Worm (Caenorhabditis elegans) whole organism, young adult: Measurements from ENCODE around the gene C16C10.1.
A peak's percentile ranks its signal among the peaks of the same experiment; 100 is the strongest.

Source experiments
- B0035.1 ChIP-seq: sonication (generic microtip); optimal IDR thresholded peaks from 2 replicates; lab custom pipeline; 2016; ENCODE audit warnings: missing genetic modification characterization, mild to moderate bottlenecking, missing compliant biosample characterization, missing genotype, missing genetic modification reagents
- B0336.3 ChIP-seq: fragments of 200-800 bp; sonication (Bioruptor generic); IDR thresholded peaks from 2 replicates; pipeline ENCODE4 v1.3.6; 2022; ENCODE audit warnings: missing genetic modification characterization, missing compliant biosample characterization
- C06A6.2 ChIP-seq: fragments of 200-800 bp; sonication (Bioruptor generic); conservative IDR thresholded peaks from 2 replicates; pipeline ENCODE4 v1.3.6; 2022; ENCODE audit warnings: missing genetic modification characterization, missing compliant biosample characterization
- F10E7.11 ChIP-seq: sonication (generic microtip); optimal IDR thresholded peaks from 2 replicates; lab custom pipeline; 2017; ENCODE audit warnings: mild to moderate bottlenecking, missing genetic modification characterization, moderate library complexity, missing compliant biosample characterization
- F37B4.10 ChIP-seq: fragments of 200-800 bp; sonication (Bioruptor generic); IDR thresholded peaks from 2 replicates; pipeline ENCODE4 v1.3.6; 2022; ENCODE audit warnings: missing genetic modification characterization, missing compliant biosample characterization
- K12H6.12 ChIP-seq: fragments of 200-800 bp; sonication (Bioruptor generic); optimal IDR thresholded peaks from 2 replicates; lab custom pipeline; 2018; ENCODE audit warnings: mild to moderate bottlenecking, missing genetic modification characterization, missing compliant biosample characterization
- T26A5.8 ChIP-seq: sonication (generic microtip); optimal IDR thresholded peaks from 2 replicates; lab custom pipeline; 2016; ENCODE audit warnings: missing genetic modification characterization, missing compliant biosample characterization
- Y95B8A.8 ChIP-seq: fragments of 200-800 bp; sonication (Bioruptor generic); IDR thresholded peaks from 2 replicates; pipeline ENCODE4 v1.3.6; 2022; ENCODE audit warnings: missing genetic modification reagents, missing genetic modification characterization, missing compliant biosample characterization
- akir-1 ChIP-seq: fragments of 200-800 bp; sonication (Bioruptor generic); optimal IDR thresholded peaks from 2 replicates; lab custom pipeline; 2018; ENCODE audit warnings: mild to moderate bottlenecking, missing genetic modification characterization, moderate library complexity, missing compliant biosample characterization
- ama-1 ChIP-seq, 3 experiments: fragments of 150-350 bp in 1 of 3; sonication (generic microtip) in 2 of 3; optimal IDR thresholded peaks; 2 replicates each; lab custom pipeline; 2014 to 2018; ENCODE audit warnings: missing biosample characterization in 2 of 3, missing genetic modification characterization in 2 of 3, missing genetic modification reagents in 2 of 3
- aptf-2 ChIP-seq: fragments of 200-800 bp; sonication (Bioruptor generic); conservative IDR thresholded peaks from 2 replicates; pipeline ENCODE4 v1.3.6; 2022; ENCODE audit warnings: missing genetic modification reagents, missing genetic modification characterization, missing compliant biosample characterization
- athp-1 ChIP-seq: sonication (generic microtip); optimal IDR thresholded peaks from 2 replicates; lab custom pipeline; 2017; ENCODE audit warnings: mild to moderate bottlenecking, missing genetic modification characterization, missing compliant biosample characterization
- bed-1 ChIP-seq: fragments of 200-800 bp; sonication (Bioruptor generic); IDR thresholded peaks from 2 replicates; pipeline ENCODE4 v1.3.6; 2022; ENCODE audit warnings: missing genetic modification reagents, missing genetic modification characterization, missing compliant biosample characterization
- ccch-3 ChIP-seq: fragments of 200-800 bp; sonication (Bioruptor generic); optimal IDR thresholded peaks from 2 replicates; lab custom pipeline; 2018; ENCODE audit warnings: mild to moderate bottlenecking, missing genetic modification characterization, missing compliant biosample characterization
- cebp-1 ChIP-seq, 2 experiments: fragments of 200-800 bp in 1 of 2; sonication (Bioruptor generic) in 1 of 2; sonication (generic microtip) in 1 of 2; IDR thresholded peaks in 1 of 2; optimal IDR thresholded peaks in 1 of 2; 2 replicates each; pipeline versions ENCODE4 v1.3.6 to Lab custom; 2017 to 2022; ENCODE audit warnings: missing compliant biosample characterization in 2 of 2, missing genetic modification characterization in 2 of 2, mild to moderate bottlenecking in 1 of 2, missing genetic modification reagents in 1 of 2, moderate library complexity in 1 of 2
- cebp-2 ChIP-seq: fragments of 200-800 bp; sonication (Bioruptor generic); IDR thresholded peaks from 2 replicates; pipeline ENCODE4 v1.3.6; 2022; ENCODE audit warnings: missing genetic modification characterization, missing compliant biosample characterization
- ceh-40 ChIP-seq: fragments of 200-800 bp; sonication (Bioruptor generic); IDR thresholded peaks from 2 replicates; pipeline ENCODE4 v1.3.6; 2022; ENCODE audit warnings: missing genetic modification characterization, missing compliant biosample characterization
- ceh-58 ChIP-seq: fragments of 200-800 bp; sonication (Bioruptor generic); IDR thresholded peaks from 2 replicates; pipeline ENCODE4 v1.3.6; 2022; ENCODE audit warnings: missing genetic modification characterization, missing compliant biosample characterization
- chd-7 ChIP-seq: sonication (generic microtip); optimal IDR thresholded peaks from 2 replicates; lab custom pipeline; 2016; ENCODE audit warnings: mild to moderate bottlenecking, missing genetic modification characterization, moderate library complexity, missing compliant biosample characterization
- dox-1 ChIP-seq: fragments of 200-800 bp; sonication (Bioruptor generic); IDR thresholded peaks from 2 replicates; pipeline ENCODE4 v1.3.6; 2022; ENCODE audit warnings: missing genetic modification reagents, missing genetic modification characterization, missing compliant biosample characterization
- dpff-1 ChIP-seq: sonication (generic microtip); optimal IDR thresholded peaks from 2 replicates; lab custom pipeline; 2017; ENCODE audit warnings: mild to moderate bottlenecking, missing genetic modification characterization, missing compliant biosample characterization
- dpl-1 ChIP-seq: fragments of 150-350 bp; optimal IDR thresholded peaks from 2 replicates; lab custom pipeline; 2014; ENCODE audit warnings: missing biosample characterization, missing genetic modification reagents, missing genetic modification characterization
- egl-44 ChIP-seq: fragments of 200-800 bp; sonication (Bioruptor generic); IDR thresholded peaks from 2 replicates; pipeline ENCODE4 v1.3.6; 2022; ENCODE audit warnings: missing genetic modification reagents, missing genetic modification characterization, missing compliant biosample characterization
- egrh-3 ChIP-seq: fragments of 200-800 bp; sonication (Bioruptor generic); IDR thresholded peaks from 2 replicates; pipeline ENCODE4 v1.3.6; 2022; ENCODE audit warnings: missing genetic modification reagents, missing genetic modification characterization, missing compliant biosample characterization
- ets-4 ChIP-seq: fragments of 200-800 bp; sonication (Bioruptor generic); optimal IDR thresholded peaks from 2 replicates; lab custom pipeline; 2018; ENCODE audit warnings: mild to moderate bottlenecking, missing genetic modification characterization, missing compliant biosample characterization
- hlh-12 ChIP-seq: sonication (generic microtip); optimal IDR thresholded peaks from 2 replicates; lab custom pipeline; 2016; ENCODE audit warnings: missing genetic modification characterization, missing compliant biosample characterization
- hmg-1.2 ChIP-seq: fragments of 200-800 bp; sonication (Bioruptor generic); IDR thresholded peaks from 2 replicates; pipeline ENCODE4 v1.3.6; 2022; ENCODE audit warnings: missing genetic modification reagents, missing genetic modification characterization, missing compliant biosample characterization
- hsf-1 ChIP-seq: fragments of 200-800 bp; sonication (Bioruptor generic); IDR thresholded peaks from 2 replicates; pipeline ENCODE4 v1.3.6; 2022; ENCODE audit warnings: missing genetic modification reagents, missing genetic modification characterization, missing compliant biosample characterization
- let-526 ChIP-seq: fragments of 200-800 bp; sonication (Bioruptor generic); IDR thresholded peaks from 2 replicates; pipeline ENCODE4 v1.3.6; 2022; ENCODE audit warnings: missing genetic modification reagents, missing genetic modification characterization, missing compliant biosample characterization
- lin-35 ChIP-seq, 3 experiments: fragments of 150-350 bp in 2 of 3; sonication (generic microtip) in 1 of 3; optimal IDR thresholded peaks; 2 replicates each; lab custom pipeline; 2014 to 2018; ENCODE audit warnings: missing biosample characterization in 3 of 3, missing genetic modification characterization in 3 of 3, missing genetic modification reagents in 3 of 3
- lin-40 ChIP-seq: sonication (generic microtip); optimal IDR thresholded peaks from 2 replicates; lab custom pipeline; 2016; ENCODE audit warnings: missing genetic modification characterization, mild to moderate bottlenecking, missing compliant biosample characterization, missing genotype, missing genetic modification reagents
- lin-54 ChIP-seq: fragments of 200-800 bp; sonication (Bioruptor generic); optimal IDR thresholded peaks from 2 replicates; lab custom pipeline; 2018; ENCODE audit warnings: mild to moderate bottlenecking, missing genetic modification characterization, missing compliant biosample characterization
- lsl-1 ChIP-seq: fragments of 200-800 bp; sonication (Bioruptor generic); optimal IDR thresholded peaks from 2 replicates; lab custom pipeline; 2018; ENCODE audit warnings: mild to moderate bottlenecking, missing genetic modification characterization, moderate library complexity, missing compliant biosample characterization
- nfya-1 ChIP-seq: sonication (generic microtip); optimal IDR thresholded peaks from 2 replicates; lab custom pipeline; 2017; ENCODE audit warnings: antibody characterized with exemption, missing compliant biosample characterization, missing genetic modification characterization, borderline replicate concordance; ENCODE audit not compliant: insufficient read depth
- nfyb-1 ChIP-seq: fragments of 200-800 bp; sonication (Bioruptor generic); IDR thresholded peaks from 2 replicates; pipeline ENCODE4 v1.3.6; 2022; ENCODE audit warnings: missing genetic modification reagents, missing genetic modification characterization, missing compliant biosample characterization
- pbrm-1 ChIP-seq: fragments of 200-800 bp; sonication (Bioruptor generic); IDR thresholded peaks from 2 replicates; pipeline ENCODE4 v1.3.6; 2022; ENCODE audit warnings: missing genetic modification reagents, missing genetic modification characterization, missing compliant biosample characterization
- snpc-3.4 ChIP-seq: sonication (generic microtip); optimal IDR thresholded peaks from 2 replicates; lab custom pipeline; 2017; ENCODE audit warnings: missing genetic modification characterization, mild to moderate bottlenecking, missing compliant biosample characterization, antibody characterized with exemption, moderate library complexity, missing genotype, missing genetic modification reagents
- tbx-9 ChIP-seq: sonication (generic microtip); optimal IDR thresholded peaks from 2 replicates; lab custom pipeline; 2016; ENCODE audit warnings: borderline replicate concordance, missing genetic modification characterization, inconsistent platforms, missing compliant biosample characterization
- tlf-1 ChIP-seq: fragments of 200-800 bp; sonication (Bioruptor generic); optimal IDR thresholded peaks from 2 replicates; lab custom pipeline; 2018; ENCODE audit warnings: mild to moderate bottlenecking, missing genetic modification characterization, missing compliant biosample characterization
- ztf-25 ChIP-seq: fragments of 200-800 bp; sonication (Bioruptor generic); IDR thresholded peaks from 2 replicates; pipeline ENCODE4 v1.3.6; 2022; ENCODE audit warnings: missing genetic modification reagents, missing genetic modification characterization, missing compliant biosample characterization
- ztf-3 ChIP-seq: fragments of 200-800 bp; sonication (Bioruptor generic); optimal IDR thresholded peaks from 2 replicates; lab custom pipeline; 2018; ENCODE audit warnings: mild to moderate bottlenecking, missing genetic modification characterization, missing compliant biosample characterization
- ztf-6 ChIP-seq: fragments of 200-800 bp; sonication (Bioruptor generic); IDR thresholded peaks from 2 replicates; pipeline ENCODE4 v1.3.6; 2022; ENCODE audit warnings: missing genetic modification reagents, missing genetic modification characterization, missing compliant biosample characterization

The C16C10.1 gene

DNA sequence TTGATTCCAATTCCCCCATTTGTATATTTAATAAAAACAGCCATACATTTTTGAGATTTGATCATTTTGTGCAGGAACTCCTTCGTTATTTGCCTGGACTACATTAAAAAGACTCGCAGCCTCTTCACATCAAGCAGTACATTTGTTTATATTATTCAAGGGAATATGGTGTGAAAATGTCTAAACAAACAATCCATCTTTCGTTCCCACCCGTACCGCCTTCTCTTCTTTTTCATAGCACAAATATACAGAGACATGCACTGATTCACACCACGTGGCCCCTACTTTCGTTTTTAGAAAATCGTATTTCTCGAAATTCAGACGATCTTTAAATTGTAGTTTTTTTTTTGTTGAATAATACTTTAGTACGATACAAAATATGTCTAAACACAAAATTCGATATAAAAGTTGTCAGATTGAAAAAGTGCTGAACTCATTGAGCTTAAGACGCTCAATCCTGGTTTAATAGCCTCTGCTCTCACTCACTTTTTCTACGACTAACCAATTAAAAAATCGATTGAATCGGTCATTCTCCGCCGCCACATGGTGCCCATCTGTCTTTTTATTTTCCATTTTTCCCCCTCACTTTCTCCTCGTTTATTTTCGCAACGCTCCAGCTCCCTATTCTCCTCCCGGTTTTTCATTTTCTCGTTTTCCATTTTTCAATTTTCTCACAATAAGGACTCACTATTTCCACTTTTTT is 14.2 kb upstream of the C16C10.1 start (continued):
- TF ChIP-seq ceh-40 (GFP tag; lab: Robert Waterston, UW) (peak; percentile 64; the same call in 1 of the 2 replicates), egl-44 (no peak), tbx-9 (tag; lab: Kevin White, UChicago) (no peak), dpl-1 (GFP tag; lab: Kevin White, UChicago) (no peak), ccch-3 (no peak), aptf-2 (GFP tag; lab: Robert Waterston, UW) (no peak), nfya-1 (no peak), lin-35 (GFP tag; optimal IDR thresholded peaks at IDR 0.05; lab: Kevin White, UChicago) (peak in 1 of 3 experiments; percentile 62), dpff-1 (tag; lab: Kevin White, UChicago) (peak; percentile 96), lin-54 (GFP tag; lab: Kevin White, UChicago) (peak; percentile 54), T26A5.8 (tag; lab: Kevin White, UChicago) (no peak), snpc-3.4 (tag; lab: Kevin White, UChicago) (peak; percentile 76)
- TF ChIP-seq, all 124 proteins: peak for 58

- TF ChIP-seq C06A6.2 (no peak), K12H6.12 (tag; lab: Kevin White, UChicago) (no peak), lin-40 (tag; lab: Kevin White, UChicago) (no peak), ama-1 (optimal IDR thresholded peaks at IDR 0.05; lab: Kevin White, UChicago) (no peak), ama-1 (GFP tag; optimal IDR thresholded peaks at IDR 0.05; lab: Kevin White, UChicago) (peak in 1 of 2 experiments; percentile 66), hmg-1.2 (0 out of 2 replicates have a peak, but pooled peaks have one; percentile 11), hlh-12 (tag; lab: Kevin White, UChicago) (no peak), ztf-25 (GFP tag; lab: Robert Waterston, UW) (no peak), tlf-1 (peak; percentile 13), cebp-2 (0 out of 2 replicates have a peak, but pooled peaks have one; percentile 57), chd-7 (tag; lab: Kevin White, UChicago) (no peak), let-526 (GFP tag; lab: Robert Waterston, UW) (no peak), egrh-3 (no peak)
Measured at ce11 chrIII:4194349-4195110, 13.3 kb upstream of the C16C10.1 start.

ce11 chrIII:4193659-4194103 is 12.4 kb upstream of the C16C10.1 start, which contains the start of gene xbp-1:
Gene xbp-1 (plus strand): TSS chrIII:4193809.
- TF ChIP-seq bed-1 (GFP tag; lab: Robert Waterston, UW) (no peak), ztf-3 (peak; percentile 3), ceh-58 (GFP tag; lab: Robert Waterston, UW) (no peak), dox-1 (GFP tag; lab: Robert Waterston, UW) (peak; percentile 92), dpl-1 (GFP tag; lab: Kevin White, UChicago) (no peak), ama-1 (optimal IDR thresholded peaks at IDR 0.05; lab: Kevin White, UChicago) (peak; percentile 75), ama-1 (GFP tag; optimal IDR thresholded peaks at IDR 0.05; lab: Kevin White, UChicago) (no peak), akir-1 (GFP tag; lab: Kevin White, UChicago) (peak; percentile 74), let-526 (GFP tag; lab: Robert Waterston, UW) (peak; percentile 59; the same call in 1 of the 2 replicates), ztf-6 (peak; percentile 32; the same call in 1 of the 2 replicates), lsl-1 (GFP tag; lab: Kevin White, UChicago) (peak; percentile 23), F10E7.11 (tag; lab: Kevin White, UChicago) (no peak), Y95B8A.8 (GFP tag; lab: Robert Waterston, UW) (0 out of 2 replicates have a peak, but pooled peaks have one; percentile 38), cebp-1 (GFP tag; IDR thresholded peaks at IDR 0.05; lab: Robert Waterston, UW) (peak; percentile 100), cebp-1 (tag; optimal IDR thresholded peaks at IDR 0.05; lab: Kevin White, UChicago) (peak; percentile 100), nfyb-1 (peak; percentile 93), ets-4 (peak; percentile 95), athp-1 (tag; lab: Kevin White, UChicago) (peak; percentile 41), pbrm-1 (GFP tag; lab: Robert Waterston, UW) (peak; percentile 55; the same call in 1 of the 2 replicates), B0336.3 (GFP tag; lab: Robert Waterston, UW) (peak; percentile 80), hsf-1 (no peak), F37B4.10 (GFP tag; lab: Robert Waterston, UW) (0 out of 2 replicates have a peak, but pooled peaks have one; percentile 52), B0035.1 (tag; lab: Kevin White, UChicago) (peak; percentile 3)
